Worm (Caenorhabditis elegans) whole organism, L3 larva: ENCODE results near the gene prp-39.
A peak's percentile ranks its signal among the peaks of the same experiment; 100 is the strongest.

Experiments used
- R02D3.7 ChIP-seq: fragments of 150-350 bp; optimal IDR thresholded peaks from 2 replicates; lab custom pipeline; 2014; ENCODE audit warnings: missing biosample characterization, missing genetic modification characterization
- ZK546.5 ChIP-seq: sonication (generic microtip); optimal IDR thresholded peaks from 2 replicates; lab custom pipeline; 2017; ENCODE audit warnings: missing biosample characterization, missing genetic modification characterization
- ama-1 ChIP-seq: fragments of 150-350 bp; optimal IDR thresholded peaks from 2 replicates; lab custom pipeline; 2018
- ceh-16 ChIP-seq: sonication (generic microtip); optimal IDR thresholded peaks from 2 replicates; lab custom pipeline; 2017; ENCODE audit warnings: missing biosample characterization, missing genetic modification characterization
- ceh-28 ChIP-seq: fragments of 150-350 bp; optimal IDR thresholded peaks from 2 replicates; lab custom pipeline; 2014; ENCODE audit warnings: missing biosample characterization, missing genetic modification reagents, missing genetic modification characterization
- egl-27 ChIP-seq: sonication (generic microtip); optimal IDR thresholded peaks from 4 replicates; lab custom pipeline; 2017; ENCODE audit warnings: missing biosample characterization, missing genetic modification reagents, missing genetic modification characterization
- egl-5 ChIP-seq: fragments of 150-350 bp; optimal IDR thresholded peaks from 2 replicates; lab custom pipeline; 2017; ENCODE audit warnings: missing biosample characterization, missing genetic modification reagents, missing genetic modification characterization, inconsistent platforms
- elt-1 ChIP-seq: fragments of 150-350 bp; optimal IDR thresholded peaks from 2 replicates; lab custom pipeline; 2014; ENCODE audit warnings: missing biosample characterization, missing genetic modification characterization
- elt-2 ChIP-seq: sonication (generic microtip); optimal IDR thresholded peaks from 2 replicates; lab custom pipeline; 2016; ENCODE audit warnings: missing genetic modification reagents, mild to moderate bottlenecking, missing genetic modification characterization, missing compliant biosample characterization
- hmg-11 ChIP-seq: sonication (generic microtip); optimal IDR thresholded peaks from 2 replicates; lab custom pipeline; 2016; ENCODE audit warnings: missing genetic modification characterization, missing compliant biosample characterization
- lin-15B ChIP-seq: fragments of 150-350 bp; optimal IDR thresholded peaks from 2 replicates; lab custom pipeline; 2014; ENCODE audit warnings: missing biosample characterization, missing genetic modification characterization
- lin-39 ChIP-seq: fragments of 150-350 bp; optimal IDR thresholded peaks from 2 replicates; lab custom pipeline; 2018; ENCODE audit warnings: missing biosample characterization, missing genetic modification reagents, missing genetic modification characterization
- mdl-1 ChIP-seq: fragments of 150-350 bp; optimal IDR thresholded peaks from 2 replicates; lab custom pipeline; 2014; ENCODE audit warnings: missing biosample characterization, missing genetic modification characterization
- mml-1 ChIP-seq: fragments of 150-350 bp; sonication (generic microtip); optimal IDR thresholded peaks from 3 replicates; lab custom pipeline; 2014; ENCODE audit warnings: missing biosample characterization, missing genetic modification characterization
- nfya-1 ChIP-seq: sonication (generic microtip); optimal IDR thresholded peaks from 2 replicates; lab custom pipeline; 2017; ENCODE audit warnings: missing genetic modification characterization, mild to moderate bottlenecking, missing compliant biosample characterization, antibody characterized with exemption, moderate library complexity; ENCODE audit not compliant: insufficient read depth
- nhr-11 ChIP-seq: fragments of 150-350 bp; optimal IDR thresholded peaks from 2 replicates; lab custom pipeline; 2014; ENCODE audit warnings: missing biosample characterization, missing genetic modification characterization
- nhr-23 ChIP-seq: fragments of 150-350 bp; optimal IDR thresholded peaks from 2 replicates; lab custom pipeline; 2014; ENCODE audit warnings: missing biosample characterization, missing genetic modification reagents, missing genetic modification characterization
- nhr-25 ChIP-seq: sonication (generic microtip); optimal IDR thresholded peaks from 2 replicates; lab custom pipeline; 2017; ENCODE audit warnings: missing biosample characterization, missing genetic modification characterization
- nhr-28 ChIP-seq: fragments of 150-350 bp; optimal IDR thresholded peaks from 2 replicates; lab custom pipeline; 2014; ENCODE audit warnings: missing biosample characterization, missing genetic modification characterization
- nhr-43 ChIP-seq: sonication (generic microtip); optimal IDR thresholded peaks from 2 replicates; lab custom pipeline; 2016; ENCODE audit warnings: mild to moderate bottlenecking, missing genetic modification characterization, missing compliant biosample characterization; ENCODE audit not compliant: poor library complexity, severe bottlenecking
- nhr-77 ChIP-seq: fragments of 150-350 bp; optimal IDR thresholded peaks from 2 replicates; lab custom pipeline; 2014; ENCODE audit warnings: missing biosample characterization, missing genetic modification characterization
- pha-4 ChIP-seq: fragments of 150-350 bp; optimal IDR thresholded peaks from 2 replicates; lab custom pipeline; 2014; ENCODE audit warnings: missing biosample characterization, missing genetic modification reagents, missing genetic modification characterization
- pqm-1 ChIP-seq: fragments of 150-350 bp; optimal IDR thresholded peaks from 2 replicates; lab custom pipeline; 2017; ENCODE audit warnings: missing biosample characterization, missing genetic modification characterization, inconsistent platforms
- snpc-4 ChIP-seq: fragments of 150-350 bp; optimal IDR thresholded peaks from 2 replicates; lab custom pipeline; 2014; ENCODE audit warnings: missing biosample characterization, missing genetic modification characterization
- tbx-2 ChIP-seq: sonication (generic microtip); optimal IDR thresholded peaks from 2 replicates; lab custom pipeline; 2016; ENCODE audit warnings: mild to moderate bottlenecking, missing genetic modification characterization, missing compliant biosample characterization
- unc-39 ChIP-seq: sonication (generic microtip); optimal IDR thresholded peaks from 4 replicates; lab custom pipeline; 2017; ENCODE audit warnings: missing biosample characterization, missing genetic modification characterization
- unc-62 ChIP-seq: fragments of 150-350 bp; sonication (generic microtip); optimal IDR thresholded peaks from 4 replicates; lab custom pipeline; 2014; ENCODE audit warnings: missing biosample characterization, missing genetic modification reagents, missing genetic modification characterization
- zag-1 ChIP-seq: fragments of 150-350 bp; optimal IDR thresholded peaks from 2 replicates; lab custom pipeline; 2014; ENCODE audit warnings: missing biosample characterization, missing genetic modification characterization
- ztf-4 ChIP-seq: fragments of 150-350 bp; optimal IDR thresholded peaks from 2 replicates; lab custom pipeline; 2014; ENCODE audit warnings: missing biosample characterization, missing genetic modification characterization

The prp-39 gene

ce11 chrV:5696177-5696576 is 13.7 kb upstream of the prp-39 start:
- no peak for TF ChIP-seq egl-5 (tag; lab: Kevin White, UChicago)
- no peak for TF ChIP-seq lin-15B (tag; lab: Kevin White, UChicago)
- no peak for TF ChIP-seq ZK546.5 (tag; lab: Kevin White, UChicago)
- peak; percentile 30 for TF ChIP-seq pqm-1 (tag; lab: Kevin White, UChicago)
- no peak for TF ChIP-seq zag-1
- no peak for TF ChIP-seq lin-39
- no peak for TF ChIP-seq mdl-1 (tag; lab: Kevin White, UChicago)
- no peak for TF ChIP-seq egl-27 (tag; lab: Kevin White, UChicago)
- no peak for TF ChIP-seq nhr-23 (tag; lab: Kevin White, UChicago)
- TF ChIP-seq R02D3.7 (tag; lab: Kevin White, UChicago), result no peak
- peak; percentile 45 for TF ChIP-seq elt-2 (tag; lab: Kevin White, UChicago)

DNA sequence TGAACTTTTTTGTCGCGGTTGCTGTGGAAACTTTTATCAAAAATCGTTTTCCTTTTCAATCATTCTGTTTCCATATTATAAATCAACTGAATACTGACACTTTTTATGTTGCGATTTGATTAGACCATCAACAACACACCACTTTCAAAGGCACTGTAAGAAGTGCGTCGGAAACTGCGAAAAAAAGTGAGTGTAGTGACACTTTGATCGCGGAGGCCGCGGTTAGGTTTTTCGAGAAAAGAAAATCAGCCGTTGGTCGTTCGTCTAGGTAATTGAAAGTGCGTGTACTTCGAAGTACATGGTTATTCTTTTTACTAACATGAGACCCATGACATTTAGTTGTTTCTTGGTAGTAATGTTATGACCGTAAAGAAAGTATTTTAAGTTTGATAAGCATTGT is 13.2 kb upstream of the prp-39 start:
- TF ChIP-seq nhr-43 (tag; lab: Kevin White, UChicago) (no peak), unc-62 (GFP tag; lab: Kevin White, UChicago) (no peak), nfya-1 (tag; lab: Kevin White, UChicago) (no peak), ama-1 (lab: Kevin White, UChicago) (no peak), nhr-11 (no peak), R02D3.7 (tag; lab: Kevin White, UChicago) (no peak), tbx-2 (no peak), snpc-4 (no peak), nhr-28 (no peak), ceh-16 (no peak), nhr-77 (no peak), ztf-4 (no peak), hmg-11 (tag; lab: Kevin White, UChicago) (no peak), elt-1 (no peak), ceh-28 (tag; lab: Kevin White, UChicago) (no peak), zag-1 (no peak)

ce11 chrV:5693595-5693994 is 11.2 kb upstream of the prp-39 start:
- no peak for TF ChIP-seq nhr-23 (tag; lab: Kevin White, UChicago)
- TF ChIP-seq nhr-25 (tag; lab: Kevin White, UChicago), result peak; percentile 68
- TF ChIP-seq tbx-2, result no peak
- TF ChIP-seq nhr-43 (tag; lab: Kevin White, UChicago), result peak; percentile 83

ce11 chrV:5691665-5692407 is 9.4 kb upstream of the prp-39 start, which contains the start of gene F25B4.8:
Gene F25B4.8 (minus strand): TSS chrV:5691715.
- TF ChIP-seq elt-2 (tag; lab: Kevin White, UChicago) (peak; percentile 55), elt-1 (no peak), mml-1 (tag; lab: Kevin White, UChicago) (no peak)

ce11 chrV:5687115-5687979 is 4.9 kb upstream of the prp-39 start, which contains the start of gene F25B4.7:
Gene F25B4.7 (minus strand): TSS chrV:5687226.
- TF ChIP-seq nhr-23 (tag; lab: Kevin White, UChicago), result peak; percentile 61
- peak; percentile 7 for TF ChIP-seq nhr-25 (tag; lab: Kevin White, UChicago)
- TF ChIP-seq pha-4 (tag; lab: Kevin White, UChicago), result peak; percentile 42
- no peak for TF ChIP-seq egl-5 (tag; lab: Kevin White, UChicago)
- no peak for TF ChIP-seq hmg-11 (tag; lab: Kevin White, UChicago)
- peak; percentile 49 for TF ChIP-seq nhr-43 (tag; lab: Kevin White, UChicago)
- TF ChIP-seq elt-2 (tag; lab: Kevin White, UChicago), result peak; percentile 17
- TF ChIP-seq unc-39 (tag; lab: Kevin White, UChicago), result no peak
- TF ChIP-seq lin-15B (tag; lab: Kevin White, UChicago), result peak; percentile 56
